Worm (Caenorhabditis elegans): ENCODE results near the gene sel-2.
A peak's percentile ranks its signal among the peaks of the same experiment; 100 is the strongest.

The sel-2 gene

ce11 chrIII:4601286-4601685, 10.9 kb downstream of the sel-2 start:
- TF ChIP-seq nfyb-1 (GFP tag; IDR thresholded peaks at IDR 0.05) (0 out of 2 replicates have a peak, but pooled peaks have one; percentile 23), Y79H2A.3 (GFP tag; conservative IDR thresholded peaks at IDR 0.05) (no peak), ztf-18 (tag; optimal IDR thresholded peaks at IDR 0.05) (no peak)

ce11 chrIII:4600139-4600762, 11.9 kb downstream of the sel-2 start, which contains the start of gene mab-21:
Gene mab-21, plus strand, starts transcription at chrIII:4600753.
- no peak for TF ChIP-seq dox-1 (GFP tag; IDR thresholded peaks at IDR 0.05)
- TF ChIP-seq nfyb-1 (GFP tag; IDR thresholded peaks at IDR 0.05), result 0 out of 2 replicates have a peak, but pooled peaks have one; percentile 15

- no peak for TF ChIP-seq rpc-1 (optimal IDR thresholded peaks at IDR 0.05)
- TF ChIP-seq rpc-1 (tag; optimal IDR thresholded peaks at IDR 0.05), result no peak
- no peak for TF ChIP-seq attf-5 (GFP tag; optimal IDR thresholded peaks at IDR 0.05)
- TF ChIP-seq ceh-91 (GFP tag; IDR thresholded peaks at IDR 0.05), result peak; percentile 56
- TF ChIP-seq madf-3 (GFP tag; IDR thresholded peaks at IDR 0.05), result 0 out of 2 replicates have a peak, but pooled peaks have one; percentile 20
- TF ChIP-seq ztf-22 (GFP tag; optimal IDR thresholded peaks at IDR 0.05), result no peak
- TF ChIP-seq F49E8.2 (tag; optimal IDR thresholded peaks at IDR 0.05; ENCODE audit: insufficient read depth), result peak; percentile 57
- peak; percentile 38 for TF ChIP-seq snpc-3.4 (tag; optimal IDR thresholded peaks at IDR 0.05)
- TF ChIP-seq hmg-1.2 (GFP tag; IDR thresholded peaks at IDR 0.05), result 0 out of 2 replicates have a peak, but pooled peaks have one; percentile 13
- 0 out of 2 replicates have a peak, but pooled peaks have one; percentile 14 for TF ChIP-seq B0336.3 (GFP tag; IDR thresholded peaks at IDR 0.05)
- TF ChIP-seq him-1 (tag; optimal IDR thresholded peaks at IDR 0.05), result peak; percentile 41
- 0 out of 2 replicates have a peak, but pooled peaks have one; percentile 48 for TF ChIP-seq hsf-1 (GFP tag; IDR thresholded peaks at IDR 0.05)
- TF ChIP-seq F37B4.10 (GFP tag; IDR thresholded peaks at IDR 0.05), result no peak
- no peak for TF ChIP-seq cebp-1 (GFP tag; IDR thresholded peaks at IDR 0.05)
- TF ChIP-seq cebp-1 (tag; optimal IDR thresholded peaks at IDR 0.05), result peak; percentile 3
- no peak for TF ChIP-seq mcd-1 (GFP tag; IDR thresholded peaks at IDR 0.05)
- TF ChIP-seq xnd-1 (tag; optimal IDR thresholded peaks at IDR 0.05), result peak; percentile 78
- TF ChIP-seq lsl-1 (GFP tag; optimal IDR thresholded peaks at IDR 0.05), result peak; percentile 95
- TF ChIP-seq efl-1 (GFP tag; optimal IDR thresholded peaks at IDR 0.05), result peak; percentile 22
- peak; percentile 94 for TF ChIP-seq F33H1.4 (GFP tag; IDR thresholded peaks at IDR 0.05)
- TF ChIP-seq attf-3 (GFP tag; conservative IDR thresholded peaks at IDR 0.05), result no peak
- TF ChIP-seq Y56A3A.18 (GFP tag; IDR thresholded peaks at IDR 0.05), result no peak
- TF ChIP-seq nfya-2 (GFP tag; IDR thresholded peaks at IDR 0.05), result no peak
- TF ChIP-seq ztf-28 (GFP tag; IDR thresholded peaks at IDR 0.05), result 0 out of 2 replicates have a peak, but pooled peaks have one; percentile 18
- TF ChIP-seq Y79H2A.3 (GFP tag; conservative IDR thresholded peaks at IDR 0.05), result no peak
- no peak for TF ChIP-seq tlf-1 (GFP tag; optimal IDR thresholded peaks at IDR 0.05)
- TF ChIP-seq ccch-3 (GFP tag; optimal IDR thresholded peaks at IDR 0.05), result no peak
- TF ChIP-seq rec-8 (tag; optimal IDR thresholded peaks at IDR 0.05), result no peak
- TF ChIP-seq lin-54 (GFP tag; optimal IDR thresholded peaks at IDR 0.05), result peak; percentile 38
- no peak for TF ChIP-seq nhr-80 (tag; optimal IDR thresholded peaks at IDR 0.05)
- no peak for TF ChIP-seq C06A6.2 (GFP tag; conservative IDR thresholded peaks at IDR 0.05)
- peak; percentile 45 for TF ChIP-seq F23B12.7 (tag; optimal IDR thresholded peaks at IDR 0.05; ENCODE audit: insufficient read depth)
- no peak for TF ChIP-seq K11D2.4 (GFP tag; IDR thresholded peaks at IDR 0.05)
- peak; percentile 12; the same call in 1 of the 2 replicates for TF ChIP-seq pbrm-1 (GFP tag; IDR thresholded peaks at IDR 0.05)
- TF ChIP-seq snpc-4 (GFP tag; optimal IDR thresholded peaks at IDR 0.05), result no peak
- TF ChIP-seq snpc-4 (tag; optimal IDR thresholded peaks at IDR 0.05), result peak in 1 of 4 experiments; percentile 27
- TF ChIP-seq repo-1 (tag; optimal IDR thresholded peaks at IDR 0.05), result no peak
- peak; percentile 13 for TF ChIP-seq tbp1 (GFP tag; optimal IDR thresholded peaks at IDR 0.05)
- peak; percentile 90 for TF ChIP-seq madf-6 (GFP tag; IDR thresholded peaks at IDR 0.05)
- peak; percentile 53 for TF ChIP-seq unc-130 (GFP tag; optimal IDR thresholded peaks at IDR 0.05)
These were observed 16.4 kb downstream of the sel-2 start, which contains the start of gene asb-1 for ce11 chrIII:4595771-4596227. Gene asb-1, minus strand, starts transcription at chrIII:4595821.
